Fruit fly (Drosophila melanogaster): ENCODE data around the gene mri.
A peak's percentile ranks its signal among the peaks of the same experiment; 100 is the strongest.

mri gene

DNA sequence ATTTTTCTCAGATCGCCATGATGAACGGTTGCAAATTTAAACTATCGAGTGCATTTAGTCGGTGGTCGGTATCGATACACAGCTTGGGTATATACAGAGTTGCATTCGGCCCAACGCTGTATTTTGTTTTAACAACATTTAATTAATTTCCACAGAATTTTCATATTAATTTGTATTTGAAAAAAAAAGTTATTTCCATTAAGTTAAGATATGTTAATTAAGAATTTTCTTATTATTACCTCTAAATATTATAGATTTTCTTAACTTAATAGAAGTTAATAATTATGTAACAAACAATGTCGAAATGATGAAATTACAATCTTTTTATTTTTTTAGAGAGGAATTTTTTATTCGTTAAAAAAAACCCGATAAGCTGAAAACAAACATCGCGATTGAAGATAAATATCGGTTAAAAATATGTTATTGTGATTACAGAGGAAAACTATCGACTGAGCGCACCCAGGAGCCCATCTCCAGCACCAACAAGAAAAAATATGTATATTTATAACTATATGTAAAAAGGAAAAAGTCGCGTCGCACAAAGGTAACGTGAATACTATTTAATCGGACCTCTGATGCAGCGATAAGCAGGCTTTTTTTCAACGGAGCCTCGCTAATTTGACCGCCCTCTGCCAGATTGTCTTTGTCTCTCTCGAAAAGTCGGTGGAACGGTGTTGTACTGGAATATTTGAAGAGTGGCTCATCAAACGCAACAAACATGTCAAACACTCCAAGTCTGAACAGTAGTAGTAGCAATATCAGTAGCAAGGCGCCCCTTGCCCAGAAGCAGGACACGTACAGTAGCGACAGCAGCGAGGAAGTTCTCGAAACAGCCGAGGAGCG, at the start of gene mri, which contains the start of gene rno (continued):
- TF ChIP-seq achi (GFP tag; optimal IDR thresholded peaks at IDR 0.05) (peak; percentile 57), CG6808 (GFP tag; optimal IDR thresholded peaks at IDR 0.05) (no peak), CG3919 (GFP tag; optimal IDR thresholded peaks at IDR 0.05) (peak; percentile 59), CG8319 (GFP tag; optimal IDR thresholded peaks at IDR 0.05) (no peak), CG32006 (GFP tag; optimal IDR thresholded peaks at IDR 0.05) (peak; percentile 51), OdsH (GFP tag; optimal IDR thresholded peaks at IDR 0.05) (peak; percentile 59), CG6854 (GFP tag; optimal IDR thresholded peaks at IDR 0.05) (peak; percentile 39), CG9139 (GFP tag; optimal IDR thresholded peaks at IDR 0.05) (no peak), CG11294 (GFP tag; IDR thresholded peaks at IDR 0.05) (peak; percentile 11; the same call in 1 of the 2 replicates), net (GFP tag; optimal IDR thresholded peaks at IDR 0.05) (no peak)

DNA sequence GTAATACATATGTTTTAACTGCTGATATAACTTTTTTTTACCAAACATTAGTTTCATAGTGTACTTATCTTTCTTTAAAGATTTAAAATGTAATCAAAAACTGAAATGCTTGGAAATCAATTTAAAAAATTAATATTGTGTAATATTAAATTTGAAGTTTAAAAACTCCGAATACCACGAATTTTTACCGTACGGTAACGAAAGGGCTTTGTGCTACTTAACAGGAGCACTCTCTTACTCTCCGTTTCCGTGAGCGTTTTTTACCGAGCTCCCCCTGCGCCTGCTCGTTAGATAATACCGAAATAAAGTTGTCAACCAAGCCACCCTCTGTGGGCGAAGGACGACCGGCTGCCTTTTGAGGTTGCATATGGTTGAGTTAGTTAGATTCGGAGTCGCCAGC, 47.5 kb upstream of the mri start, which contains the start of the genes Dic61B and p130CAS:
Gene Dic61B (minus strand): TSS at position 101 of the 400 bp plus-strand sequence.
Gene p130CAS (plus strand): TSS at position 396 of the 400 bp plus-strand sequence.
- no peak for TF ChIP-seq CG1621 (tag; optimal IDR thresholded peaks at IDR 0.05)
- TF ChIP-seq CG6854 (GFP tag; optimal IDR thresholded peaks at IDR 0.05), result no peak
- no peak for TF ChIP-seq CG10631 (GFP tag; optimal IDR thresholded peaks at IDR 0.05)
- no peak for TF ChIP-seq CG3919 (GFP tag; optimal IDR thresholded peaks at IDR 0.05)
- no peak for TF ChIP-seq fd85E (GFP tag; optimal IDR thresholded peaks at IDR 0.05)
- TF ChIP-seq CG6792 (GFP tag; optimal IDR thresholded peaks at IDR 0.05), result no peak
- no peak for TF ChIP-seq dac (GFP tag; optimal IDR thresholded peaks at IDR 0.05)
- TF ChIP-seq CG6276 (GFP tag; optimal IDR thresholded peaks at IDR 0.05), result no peak
- no peak for TF ChIP-seq Sox102F (GFP tag; optimal IDR thresholded peaks at IDR 0.05)
- TF ChIP-seq Ets21C (GFP tag; optimal IDR thresholded peaks at IDR 0.05), result no peak
- no peak for TF ChIP-seq CG11762 (GFP tag; optimal IDR thresholded peaks at IDR 0.05; ENCODE audit: insufficient read depth)

DNA sequence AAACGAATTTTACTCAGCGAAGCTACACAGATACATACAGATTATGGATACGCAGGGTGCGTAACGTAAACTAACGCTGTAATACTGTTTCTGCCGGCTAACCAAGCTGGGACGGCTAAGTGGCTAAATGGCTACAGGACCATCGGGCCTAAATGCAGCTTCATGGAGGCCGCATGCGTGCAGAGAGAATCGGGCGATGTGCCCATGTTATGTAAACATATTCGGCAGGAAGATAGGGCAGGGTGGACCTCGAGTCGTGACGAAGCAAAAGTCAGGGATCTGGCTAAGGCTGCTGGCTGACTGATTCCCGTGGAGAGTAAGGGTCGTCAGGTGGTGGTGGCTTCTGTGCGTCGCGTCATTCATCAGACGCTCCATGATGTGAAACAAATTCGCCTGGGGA, 46.3 kb upstream of the mri start:
- TF ChIP-seq OdsH (GFP tag; optimal IDR thresholded peaks at IDR 0.05), result no peak
- no peak for TF ChIP-seq CG32006 (GFP tag; optimal IDR thresholded peaks at IDR 0.05)
- TF ChIP-seq net (GFP tag; optimal IDR thresholded peaks at IDR 0.05), result no peak
- no peak for TF ChIP-seq Gug (GFP tag; IDR thresholded peaks at IDR 0.05)
- no peak for TF ChIP-seq CG6276 (GFP tag; optimal IDR thresholded peaks at IDR 0.05)
- no peak for TF ChIP-seq Eip78C (GFP tag)
- no peak for TF ChIP-seq eg (GFP tag; IDR thresholded peaks at IDR 0.05)
- no peak for TF ChIP-seq vri (GFP tag; optimal IDR thresholded peaks at IDR 0.05)
- no peak for TF ChIP-seq Hr38 (GFP tag; optimal IDR thresholded peaks at IDR 0.05)
- no peak for TF ChIP-seq CG8632 (GFP tag; optimal IDR thresholded peaks at IDR 0.05)
- TF ChIP-seq Sox15 (GFP tag; optimal IDR thresholded peaks at IDR 0.05), result no peak
- TF ChIP-seq Hr39 (GFP tag; optimal IDR thresholded peaks at IDR 0.05), result no peak
- TF ChIP-seq CG9139 (GFP tag; optimal IDR thresholded peaks at IDR 0.05), result no peak
- TF ChIP-seq CG8119 (GFP tag; IDR thresholded peaks at IDR 0.05), result no peak
- TF ChIP-seq svp (GFP tag), result no peak
- TF ChIP-seq spab (GFP tag; optimal IDR thresholded peaks at IDR 0.05), result no peak
- no peak for TF ChIP-seq salr (GFP tag; optimal IDR thresholded peaks at IDR 0.05)
- no peak for TF ChIP-seq CG6854 (GFP tag; optimal IDR thresholded peaks at IDR 0.05)
- TF ChIP-seq Sox14 (GFP tag; optimal IDR thresholded peaks at IDR 0.05), result no peak

DNA sequence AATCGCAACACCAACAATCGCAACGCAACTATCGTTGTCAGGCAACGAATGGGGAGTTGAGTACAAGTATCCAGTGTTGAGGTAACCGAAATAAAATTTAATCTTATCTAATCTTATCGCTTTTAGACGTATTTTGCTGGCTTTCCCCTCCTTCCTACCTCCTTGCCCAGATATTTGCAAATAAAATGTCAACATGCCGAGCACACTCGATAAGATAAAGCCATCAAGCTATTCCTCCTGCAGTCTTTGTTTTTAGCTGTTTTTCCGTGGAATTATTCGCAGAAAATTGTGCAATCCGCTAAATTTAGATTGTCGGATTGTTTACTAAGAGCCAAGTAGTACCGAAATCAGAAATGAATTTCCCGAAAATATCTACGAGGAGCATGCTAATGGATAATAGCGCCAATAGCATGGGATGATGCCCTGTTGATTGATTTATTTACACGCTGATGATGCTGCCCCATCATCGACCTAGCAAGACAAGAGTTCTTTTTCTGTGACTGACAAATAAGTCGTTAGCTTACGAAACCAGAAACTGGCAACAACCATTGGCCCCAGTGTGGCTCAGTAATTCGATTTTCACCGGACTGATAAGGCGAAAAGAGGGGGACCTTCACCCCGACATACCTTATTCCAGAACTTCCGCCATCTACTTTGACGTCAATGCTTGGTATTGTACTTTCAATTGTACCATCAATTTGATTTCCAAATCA, 43.2 kb upstream of the mri start:
- TF ChIP-seq Eip78C (GFP tag), result peak; percentile 63
- no peak for TF ChIP-seq CG9139 (GFP tag; optimal IDR thresholded peaks at IDR 0.05)
- TF ChIP-seq Eip93F (GFP tag; optimal IDR thresholded peaks at IDR 0.05), result peak; percentile 69
- no peak for TF ChIP-seq svp (GFP tag)
- peak; percentile 15 for TF ChIP-seq CG6792 (GFP tag; optimal IDR thresholded peaks at IDR 0.05)
- TF ChIP-seq CG6163 (GFP tag; IDR thresholded peaks at IDR 0.05), result peak; percentile 42; the same call in 1 of the 3 replicates
- peak; percentile 25 for TF ChIP-seq CG6808 (GFP tag; optimal IDR thresholded peaks at IDR 0.05)
- TF ChIP-seq ss (GFP tag; optimal IDR thresholded peaks at IDR 0.05), result peak in 1 of 2 experiments; percentile 10
- TF ChIP-seq CG6854 (GFP tag; optimal IDR thresholded peaks at IDR 0.05), result peak; percentile 21
- peak; percentile 4 for TF ChIP-seq CG10669 (GFP tag; optimal IDR thresholded peaks at IDR 0.05)
- TF ChIP-seq fkh (GFP tag; optimal IDR thresholded peaks at IDR 0.05), result peak; percentile 89
- peak; percentile 53 for TF ChIP-seq Sox14 (GFP tag; optimal IDR thresholded peaks at IDR 0.05)
- no peak for TF ChIP-seq CG15336 (GFP tag; IDR thresholded peaks at IDR 0.05)
- peak; percentile 99 for TF ChIP-seq vri (GFP tag; optimal IDR thresholded peaks at IDR 0.05)
- TF ChIP-seq esn (GFP tag; optimal IDR thresholded peaks at IDR 0.05), result peak; percentile 30
- no peak for TF ChIP-seq CG16779 (tag; optimal IDR thresholded peaks at IDR 0.05)

Data from whole organism, prepupa.